Fruit fly (Drosophila melanogaster) S2 (cell line): Measurements from ENCODE around the gene CG10973.
A peak's percentile ranks its signal among the peaks of the same experiment; 100 is the strongest.

ENCODE experiments used
- CG8478 ChIP-seq: fragments of >200 bp; optimal IDR thresholded peaks from 2 replicates; lab custom pipeline; 2018
- CTCF ChIP-seq, 2 experiments: fragments of >200 bp; optimal IDR thresholded peaks; 2 replicates each; lab custom pipeline; 2018

The CG10973 gene

DNA sequence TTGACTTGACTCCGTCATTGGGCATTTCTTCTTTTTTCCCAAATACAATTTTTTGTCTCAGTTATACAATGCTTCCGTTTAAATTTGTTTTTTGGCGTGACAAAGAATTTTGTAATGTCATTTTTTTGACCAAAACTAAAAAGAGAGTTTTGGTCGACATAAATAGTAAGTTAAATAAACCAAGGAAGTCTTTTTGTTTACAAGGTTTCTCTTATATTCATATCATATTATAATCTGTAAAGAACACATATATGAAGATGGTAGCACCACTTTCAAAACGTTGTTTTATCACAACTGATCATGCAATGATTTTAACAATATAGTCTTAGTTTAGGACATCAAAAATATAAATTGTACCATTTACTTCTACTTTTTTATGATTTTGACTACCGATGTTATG lies 26.4 kb upstream of the CG10973 start, which contains the start of the genes CG10969 and CG17666:
TSS of gene CG10969 (minus strand) at position 101 of the 400 bp plus-strand sequence.
TSS of gene CG17666 (plus strand) at position 329 of the 400 bp plus-strand sequence.
- TF ChIP-seq CTCF (optimal IDR thresholded peaks at IDR 0.05; lab: Kevin White, UChicago), result no peak
- no peak for TF ChIP-seq CG8478 (lab: Kevin White, UChicago)

DNA sequence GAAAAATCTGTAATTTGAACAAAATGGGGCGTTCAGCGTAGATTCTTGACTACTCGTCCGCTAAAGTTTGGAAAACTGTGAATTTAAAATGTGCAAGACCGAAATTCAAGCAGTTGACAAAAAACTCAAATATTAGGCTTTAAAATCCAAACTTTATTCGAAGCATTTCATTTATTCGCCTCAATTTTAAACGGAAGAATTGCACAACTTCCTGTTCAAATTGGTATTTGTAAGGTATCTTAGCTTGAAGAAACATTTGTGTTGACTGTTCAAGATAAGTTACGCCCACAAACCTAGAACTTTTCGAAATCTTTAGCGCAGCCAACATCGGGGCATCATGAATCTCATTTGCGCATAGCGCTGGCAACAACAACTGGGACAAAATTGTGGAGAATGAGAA lies 24.0 kb upstream of the CG10973 start, which contains the start of gene CG32106:
TSS of gene CG32106 (minus strand) at position 101 of the 400 bp plus-strand sequence.
- TF ChIP-seq CTCF (optimal IDR thresholded peaks at IDR 0.05; lab: Kevin White, UChicago) (no peak), CG8478 (lab: Kevin White, UChicago) (no peak)

DNA sequence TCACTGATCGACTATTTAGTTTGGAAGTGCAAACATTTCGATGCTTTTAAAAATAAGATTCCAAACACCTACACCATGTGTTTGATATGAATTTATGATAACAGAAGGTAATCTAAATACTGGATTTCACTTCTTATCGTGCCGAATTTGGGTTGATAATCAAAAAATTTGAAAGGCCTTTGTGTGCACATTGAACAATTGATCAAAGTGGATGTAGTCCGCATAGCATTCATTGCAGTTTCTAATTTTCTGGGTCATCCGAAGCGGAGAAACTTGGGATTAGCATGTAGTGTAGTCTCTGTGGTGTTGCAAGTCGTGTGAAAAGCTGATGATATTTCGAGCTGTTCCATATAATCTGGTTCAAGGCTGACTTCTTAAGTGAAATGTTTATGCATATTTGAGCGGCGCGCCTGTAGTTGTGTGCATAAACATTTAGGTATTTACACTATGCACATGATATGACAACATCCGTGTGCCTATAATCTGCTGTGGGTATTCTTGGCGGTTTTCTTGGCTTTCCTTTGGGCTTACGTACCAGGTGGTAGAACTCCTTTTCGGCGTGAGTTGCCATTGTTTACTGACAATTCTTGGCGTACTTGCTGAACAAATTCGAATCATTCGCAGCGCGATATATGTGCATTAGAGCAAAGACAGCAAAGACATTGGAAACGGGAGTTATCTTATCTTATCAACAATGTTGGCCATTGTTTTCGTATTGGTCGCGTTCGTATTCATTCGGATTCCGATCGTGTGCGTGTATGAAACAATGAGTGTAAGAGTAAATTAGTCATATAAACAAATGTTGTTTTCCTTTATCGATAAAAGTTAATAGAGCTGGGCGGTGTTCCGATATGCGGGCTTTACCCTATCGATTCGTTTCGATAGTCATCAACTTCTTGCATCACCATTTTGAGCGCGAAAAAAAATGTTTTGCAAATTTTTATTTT lies 18.4 kb upstream of the CG10973 start, which contains the start of gene Hip1:
TSS of gene Hip1 (minus strand) at position 834 of the 947 bp plus-strand sequence.
- TF ChIP-seq CG8478 (lab: Kevin White, UChicago) (no peak), CTCF (optimal IDR thresholded peaks at IDR 0.05; lab: Kevin White, UChicago) (no peak)

DNA sequence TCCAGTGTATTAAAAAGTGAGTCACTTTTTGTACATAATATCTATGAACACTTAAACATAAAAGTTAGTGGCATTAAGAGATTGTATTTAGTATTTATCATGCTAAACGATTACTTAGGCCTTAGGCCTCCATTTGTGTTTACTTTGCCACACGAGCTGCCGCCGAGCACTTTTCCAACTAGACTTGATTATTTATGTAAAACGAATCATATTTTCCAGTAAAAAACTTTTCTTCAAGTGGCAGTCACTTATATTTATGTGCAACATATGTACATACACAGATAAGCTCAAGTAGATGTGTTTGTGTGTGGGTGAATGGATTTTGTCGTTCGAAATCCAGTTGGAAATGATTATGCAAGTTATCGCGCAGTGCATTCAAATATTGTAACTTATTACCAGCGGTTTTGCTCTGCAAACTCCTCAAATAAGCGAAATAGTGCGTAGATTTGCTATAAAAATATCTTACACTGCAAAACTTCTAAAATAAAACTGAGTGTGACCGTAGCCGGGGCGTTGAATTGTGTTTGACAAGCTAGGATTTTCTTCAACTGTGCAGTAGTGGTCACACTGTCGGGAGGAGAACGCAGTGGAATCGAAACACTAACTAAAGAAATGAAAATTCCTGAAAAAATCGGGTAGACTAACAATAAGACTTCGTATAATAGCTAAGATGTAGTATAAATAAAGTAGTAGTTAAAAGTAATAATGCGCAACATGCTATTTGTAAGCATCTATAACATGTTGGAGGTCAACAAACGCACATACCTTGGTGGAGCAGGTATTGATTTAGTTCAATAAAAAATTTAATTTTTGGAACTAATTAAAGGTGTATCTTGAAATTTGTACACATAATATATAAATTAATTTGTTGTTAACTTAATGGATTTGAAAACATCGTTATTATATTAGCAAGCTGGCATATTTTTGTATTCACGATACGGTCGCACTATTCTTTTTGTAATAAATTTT lies 4.7 kb downstream of the CG10973 start, which contains the start of the genes Klc and CG10984:
TSS of gene Klc (minus strand) at position 490 of the 969 bp plus-strand sequence.
TSS of gene CG10984 (plus strand) at position 553 of the 969 bp plus-strand sequence.
- no peak for TF ChIP-seq CTCF (optimal IDR thresholded peaks at IDR 0.05; lab: Kevin White, UChicago)
- no peak for TF ChIP-seq CG8478 (lab: Kevin White, UChicago)

DNA sequence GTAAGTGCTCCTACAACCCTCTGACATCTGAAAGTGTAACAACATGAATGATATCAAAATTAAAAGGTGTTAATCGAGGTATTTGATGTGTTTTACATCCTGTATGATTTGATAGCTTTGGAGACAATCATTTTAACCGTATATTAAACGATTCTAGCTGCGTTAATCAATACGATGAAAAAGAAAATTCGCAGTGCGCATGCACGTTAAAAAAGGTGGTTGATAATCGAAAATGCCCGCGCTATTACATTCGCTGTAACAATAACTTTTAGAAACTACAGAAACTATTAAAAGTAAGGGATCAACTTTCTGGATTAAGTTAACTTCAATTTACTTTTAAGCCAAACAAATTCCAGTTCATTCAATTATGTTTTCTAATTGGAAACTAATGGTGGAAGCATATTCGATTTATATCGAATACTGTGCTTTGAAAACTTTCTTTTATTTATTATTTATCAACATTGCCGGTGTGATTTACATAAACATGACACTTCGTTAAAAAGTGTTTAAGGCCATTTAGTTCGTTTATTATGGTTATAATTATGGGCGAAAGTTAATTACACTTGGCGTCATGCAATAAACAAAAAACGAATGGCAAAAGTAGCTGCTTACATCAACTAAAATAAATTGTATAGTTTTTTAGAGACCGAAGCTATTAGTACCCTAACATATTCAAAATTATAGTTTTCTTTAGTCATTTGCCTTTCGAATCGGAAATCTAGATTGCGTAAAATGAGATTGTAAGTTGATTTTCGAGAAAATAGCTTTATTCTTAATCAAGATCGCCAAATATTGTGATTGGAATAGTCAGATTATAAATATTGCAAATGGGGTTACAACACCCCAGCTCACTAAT lies 5.6 kb downstream of the CG10973 start:
- TF ChIP-seq CTCF (optimal IDR thresholded peaks at IDR 0.05; lab: Kevin White, UChicago), result no peak
- no peak for TF ChIP-seq CG8478 (lab: Kevin White, UChicago)

DNA sequence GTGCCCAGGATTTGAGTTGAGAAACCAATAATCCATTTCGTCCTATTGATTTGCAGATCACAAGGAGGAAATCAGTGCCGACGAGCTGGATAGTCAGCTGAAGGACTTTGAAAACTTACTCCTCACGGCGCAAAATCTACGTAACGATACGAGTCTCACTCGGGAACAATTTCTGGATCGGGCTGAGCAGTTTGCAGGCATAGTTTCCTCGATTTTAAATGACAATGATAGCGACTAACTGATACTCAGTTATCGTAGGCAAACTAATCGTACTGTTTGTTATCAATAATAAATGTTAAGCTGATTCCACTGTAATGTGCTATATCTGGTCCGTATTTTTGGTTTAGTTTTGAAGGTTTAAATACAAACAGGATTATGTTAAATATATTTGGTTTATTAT lies 8.3 kb downstream of the CG10973 start:
- TF ChIP-seq CTCF (optimal IDR thresholded peaks at IDR 0.05; lab: Kevin White, UChicago) (no peak), CG8478 (lab: Kevin White, UChicago) (no peak)

DNA sequence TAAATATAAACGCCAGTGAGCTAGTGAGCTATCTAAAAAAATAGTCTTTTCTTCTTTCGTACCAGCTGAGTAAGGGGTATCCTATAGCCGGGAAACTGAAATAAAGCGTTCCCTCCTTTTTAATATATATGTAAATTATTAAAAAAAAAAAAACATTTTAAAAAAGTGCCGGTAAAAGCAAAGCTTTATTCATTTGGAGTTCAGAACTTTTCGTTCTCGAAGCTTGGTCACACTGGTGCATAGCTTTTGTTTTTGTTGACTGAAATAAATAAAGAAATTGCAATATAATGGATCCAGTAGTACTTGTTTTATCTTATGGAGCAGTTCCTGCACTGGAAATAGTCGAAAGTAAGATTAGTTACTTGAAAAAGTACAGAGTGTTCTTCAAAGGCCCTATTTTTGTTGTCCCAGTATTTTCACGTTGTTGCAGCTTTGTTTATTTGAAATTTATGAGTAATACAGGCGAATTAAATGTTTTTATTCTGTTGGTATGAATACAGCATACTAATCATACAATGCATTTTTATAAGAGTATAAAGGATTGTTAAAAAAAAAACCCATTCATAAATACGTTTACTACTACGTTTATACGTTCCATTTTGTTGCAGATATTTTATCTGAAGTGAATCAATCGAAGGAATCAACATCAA lies 9.3 kb downstream of the CG10973 start, which contains the start of gene CG32109:
TSS of gene CG32109 (plus strand) at position 224 of the 650 bp plus-strand sequence.
- TF ChIP-seq CG8478 (lab: Kevin White, UChicago) (no peak), CTCF (optimal IDR thresholded peaks at IDR 0.05; lab: Kevin White, UChicago) (no peak)

DNA sequence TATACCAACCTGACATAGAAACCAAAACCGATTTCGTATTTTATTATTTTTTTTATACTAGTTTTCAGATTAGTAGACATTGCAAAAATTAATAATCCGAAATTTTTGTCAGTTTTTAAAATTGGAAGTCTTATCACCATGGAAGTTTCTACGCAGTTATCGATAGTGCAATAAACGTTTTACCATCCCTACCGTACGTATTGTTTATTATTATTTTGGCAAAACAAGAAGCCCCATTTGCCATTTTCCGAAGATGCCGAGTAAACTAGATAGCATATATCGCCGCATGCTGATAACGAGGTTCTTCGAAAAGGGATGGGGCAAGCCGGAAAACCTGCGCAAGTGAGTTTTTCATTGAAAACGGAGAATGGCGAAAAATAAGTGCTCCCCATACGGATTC lies 13.0 kb downstream of the CG10973 start, which contains the start of gene CG32112:
TSS of gene CG32112 (plus strand) at position 111 of the 400 bp plus-strand sequence.
- TF ChIP-seq CTCF (optimal IDR thresholded peaks at IDR 0.05; lab: Kevin White, UChicago) (no peak), CG8478 (lab: Kevin White, UChicago) (no peak)

DNA sequence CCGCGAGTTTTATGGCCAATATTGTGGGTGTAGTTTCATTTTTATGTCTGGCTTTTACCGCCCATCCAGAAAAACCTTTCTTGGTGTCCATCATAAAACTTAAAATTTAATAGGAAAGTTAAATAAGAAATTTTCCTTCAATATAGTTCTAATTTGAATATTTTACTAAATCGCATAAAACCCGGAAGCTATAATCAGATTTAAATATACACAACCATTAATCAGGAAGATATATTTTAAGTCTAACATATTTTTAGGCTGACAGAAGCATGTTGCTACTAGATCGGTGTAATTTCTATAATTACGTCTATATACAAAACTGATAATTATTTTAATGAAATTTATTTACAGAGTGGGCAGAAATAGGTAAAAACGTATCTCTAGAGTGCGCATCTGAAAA lies 18.9 kb downstream of the CG10973 start:
- no peak for TF ChIP-seq CTCF (optimal IDR thresholded peaks at IDR 0.05; lab: Kevin White, UChicago)
- no peak for TF ChIP-seq CG8478 (lab: Kevin White, UChicago)

DNA sequence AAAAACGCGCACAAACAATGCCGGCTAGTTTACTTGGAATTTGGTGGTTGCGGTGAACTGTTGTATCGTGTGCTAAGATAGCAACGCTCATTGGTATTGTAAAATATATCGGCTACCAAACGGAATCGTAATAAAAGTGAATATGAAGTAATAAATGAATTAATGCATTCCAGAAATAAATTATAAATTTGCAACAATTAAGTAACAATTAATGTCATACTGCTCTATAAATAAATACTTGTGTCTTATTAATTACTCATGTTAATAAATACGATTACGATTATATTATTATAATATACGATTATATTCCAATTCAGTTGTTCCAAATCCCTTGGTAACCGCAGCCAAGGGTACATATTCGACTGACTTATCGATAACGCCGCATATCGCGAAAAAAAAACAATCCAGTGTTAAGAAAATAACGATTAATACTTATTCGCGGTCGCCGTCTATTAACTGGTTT lies 20.0 kb downstream of the CG10973 start, which contains the start of the genes SmD1 and Ptp69D:
TSS of gene SmD1 (minus strand) at position 62 of the 463 bp plus-strand sequence.
TSS of gene Ptp69D (plus strand) at position 396 of the 463 bp plus-strand sequence.
- no peak for TF ChIP-seq CTCF (optimal IDR thresholded peaks at IDR 0.05; lab: Kevin White, UChicago)
- no peak for TF ChIP-seq CG8478 (lab: Kevin White, UChicago)

DNA sequence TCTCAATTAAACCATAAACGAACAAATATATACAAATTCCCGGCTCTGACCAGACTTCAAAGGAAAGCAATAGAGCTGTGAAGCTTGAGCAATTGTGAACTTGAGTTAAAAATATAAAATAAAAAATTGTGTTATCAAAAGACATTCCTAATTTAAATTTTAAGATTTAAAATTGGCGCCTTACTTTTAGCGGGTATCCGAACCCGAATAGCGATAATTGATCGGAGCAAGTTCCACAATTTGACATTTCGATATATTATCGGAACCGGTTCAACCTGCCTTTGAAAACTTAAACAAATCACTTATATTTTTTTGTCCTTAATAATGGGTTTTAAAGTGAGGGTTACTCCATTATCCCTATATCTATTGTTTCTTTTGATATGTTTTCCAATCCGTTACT lies 21.8 kb downstream of the CG10973 start:
- TF ChIP-seq CG8478 (lab: Kevin White, UChicago), result no peak
- TF ChIP-seq CTCF (optimal IDR thresholded peaks at IDR 0.05; lab: Kevin White, UChicago), result peak in 1 of 2 experiments; percentile 18

DNA sequence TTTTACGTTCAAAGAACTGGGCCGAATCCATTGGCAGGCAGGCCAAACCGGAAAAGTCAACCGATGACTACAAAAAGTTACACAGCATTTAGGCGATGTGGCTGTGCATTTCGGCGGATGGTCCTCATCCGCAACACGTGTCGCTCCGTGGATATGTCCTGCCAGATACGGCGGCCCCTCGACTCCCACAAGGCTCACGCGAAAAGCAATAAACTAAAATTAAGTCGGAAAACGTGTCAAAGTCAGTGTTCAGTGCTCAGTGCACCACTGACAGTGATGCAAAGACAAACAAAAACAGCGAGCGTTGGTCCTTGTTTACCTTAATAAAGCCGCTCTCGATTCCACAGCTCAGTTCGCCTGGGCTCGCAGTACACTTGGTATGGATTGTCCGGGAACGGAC lies 25.0 kb downstream of the CG10973 start:
- TF ChIP-seq CTCF (optimal IDR thresholded peaks at IDR 0.05; lab: Kevin White, UChicago), result no peak
- no peak for TF ChIP-seq CG8478 (lab: Kevin White, UChicago)
